Worm (Caenorhabditis elegans) whole organism, young adult: Measurements from ENCODE around the gene F13D12.10.

Source experiments
- B0019.2 ChIP-seq: fragments of 200-800 bp; sonication (Bioruptor generic); conservative IDR thresholded peaks from 2 replicates; pipeline ENCODE4 v1.3.6; 2022; ENCODE audit warnings: missing genetic modification reagents, missing genetic modification characterization, missing compliant biosample characterization
- B0035.1 ChIP-seq: sonication (generic microtip); optimal IDR thresholded peaks from 2 replicates; lab custom pipeline; 2016; ENCODE audit warnings: missing genetic modification characterization, mild to moderate bottlenecking, missing compliant biosample characterization, missing genotype, missing genetic modification reagents
- B0261.1 ChIP-seq: sonication (generic microtip); optimal IDR thresholded peaks from 2 replicates; lab custom pipeline; 2016; ENCODE audit warnings: mild to moderate bottlenecking, missing genetic modification characterization, moderate library complexity, missing compliant biosample characterization
- C06A6.2 ChIP-seq: fragments of 200-800 bp; sonication (Bioruptor generic); conservative IDR thresholded peaks from 2 replicates; pipeline ENCODE4 v1.3.6; 2022; ENCODE audit warnings: missing genetic modification characterization, missing compliant biosample characterization
- C17E4.6 ChIP-seq: fragments of 200-800 bp; sonication (Bioruptor generic); IDR thresholded peaks from 2 replicates; pipeline ENCODE4 v1.3.6; 2022; ENCODE audit warnings: missing genetic modification reagents, missing genetic modification characterization, missing compliant biosample characterization
- F10E7.11 ChIP-seq: sonication (generic microtip); optimal IDR thresholded peaks from 2 replicates; lab custom pipeline; 2017; ENCODE audit warnings: mild to moderate bottlenecking, missing genetic modification characterization, moderate library complexity, missing compliant biosample characterization
- F33H1.4 ChIP-seq: fragments of 200-800 bp; sonication (Bioruptor generic); IDR thresholded peaks from 2 replicates; pipeline ENCODE4 v1.3.6; 2022; ENCODE audit warnings: missing genetic modification reagents, missing genetic modification characterization, missing compliant biosample characterization
- F37B4.10 ChIP-seq: fragments of 200-800 bp; sonication (Bioruptor generic); IDR thresholded peaks from 2 replicates; pipeline ENCODE4 v1.3.6; 2022; ENCODE audit warnings: missing genetic modification characterization, missing compliant biosample characterization
- F39B2.1 ChIP-seq: fragments of 200-800 bp; sonication (Bioruptor generic); IDR thresholded peaks from 2 replicates; pipeline ENCODE4 v1.3.6; 2022; ENCODE audit warnings: missing genetic modification reagents, missing genetic modification characterization, missing compliant biosample characterization
- F49E8.2 ChIP-seq: sonication (generic microtip); optimal IDR thresholded peaks from 3 replicates; lab custom pipeline; 2017; ENCODE audit warnings: missing genetic modification characterization, mild to moderate bottlenecking, missing compliant biosample characterization, antibody characterized with exemption, moderate library complexity; ENCODE audit not compliant: insufficient read depth
- T07F8.4 ChIP-seq: sonication (generic microtip); optimal IDR thresholded peaks from 2 replicates; lab custom pipeline; 2016; ENCODE audit warnings: mild to moderate bottlenecking, missing genetic modification characterization, moderate library complexity, missing compliant biosample characterization
- T26A5.8 ChIP-seq: sonication (generic microtip); optimal IDR thresholded peaks from 2 replicates; lab custom pipeline; 2016; ENCODE audit warnings: missing genetic modification characterization, missing compliant biosample characterization
- Y67H2A.10 ChIP-seq: fragments of 200-800 bp; sonication (Bioruptor generic); conservative IDR thresholded peaks from 2 replicates; pipeline ENCODE4 v1.3.6; 2022; ENCODE audit warnings: missing genetic modification reagents, missing genetic modification characterization, missing compliant biosample characterization
- Y79H2A.3 ChIP-seq: fragments of 200-800 bp; sonication (Bioruptor generic); conservative IDR thresholded peaks from 2 replicates; pipeline ENCODE4 v1.3.6; 2022; ENCODE audit warnings: missing genetic modification reagents, missing genetic modification characterization, missing compliant biosample characterization
- Y95B8A.8 ChIP-seq: fragments of 200-800 bp; sonication (Bioruptor generic); IDR thresholded peaks from 2 replicates; pipeline ENCODE4 v1.3.6; 2022; ENCODE audit warnings: missing genetic modification reagents, missing genetic modification characterization, missing compliant biosample characterization
- atf-7 ChIP-seq: sonication (generic microtip); optimal IDR thresholded peaks from 2 replicates; lab custom pipeline; 2017; ENCODE audit warnings: mild to moderate bottlenecking, missing genetic modification characterization, missing compliant biosample characterization
- athp-1 ChIP-seq: sonication (generic microtip); optimal IDR thresholded peaks from 2 replicates; lab custom pipeline; 2017; ENCODE audit warnings: mild to moderate bottlenecking, missing genetic modification characterization, missing compliant biosample characterization
- attf-5 ChIP-seq: fragments of 200-800 bp; sonication (Bioruptor generic); optimal IDR thresholded peaks from 2 replicates; lab custom pipeline; 2018; ENCODE audit warnings: mild to moderate bottlenecking, missing genetic modification characterization, missing compliant biosample characterization
- bed-1 ChIP-seq: fragments of 200-800 bp; sonication (Bioruptor generic); IDR thresholded peaks from 2 replicates; pipeline ENCODE4 v1.3.6; 2022; ENCODE audit warnings: missing genetic modification reagents, missing genetic modification characterization, missing compliant biosample characterization
- ceh-27 ChIP-seq: fragments of 200-800 bp; sonication (Bioruptor generic); optimal IDR thresholded peaks from 2 replicates; lab custom pipeline; 2018; ENCODE audit warnings: mild to moderate bottlenecking, missing genetic modification characterization, moderate library complexity, missing compliant biosample characterization
- ceh-58 ChIP-seq: fragments of 200-800 bp; sonication (Bioruptor generic); IDR thresholded peaks from 2 replicates; pipeline ENCODE4 v1.3.6; 2022; ENCODE audit warnings: missing genetic modification characterization, missing compliant biosample characterization
- efl-1 ChIP-seq: fragments of 150-350 bp; optimal IDR thresholded peaks from 2 replicates; lab custom pipeline; 2014; ENCODE audit warnings: missing biosample characterization, missing genetic modification reagents, missing genetic modification characterization
- egl-18 ChIP-seq: fragments of 200-800 bp; sonication (Bioruptor generic); IDR thresholded peaks from 2 replicates; pipeline ENCODE4 v1.3.6; 2022; ENCODE audit warnings: missing genetic modification reagents, missing genetic modification characterization, missing compliant biosample characterization
- hlh-12 ChIP-seq: sonication (generic microtip); optimal IDR thresholded peaks from 2 replicates; lab custom pipeline; 2016; ENCODE audit warnings: missing genetic modification characterization, missing compliant biosample characterization
- hmg-1.2 ChIP-seq: fragments of 200-800 bp; sonication (Bioruptor generic); IDR thresholded peaks from 2 replicates; pipeline ENCODE4 v1.3.6; 2022; ENCODE audit warnings: missing genetic modification reagents, missing genetic modification characterization, missing compliant biosample characterization
- lin-26 ChIP-seq: fragments of 200-800 bp; sonication (Bioruptor generic); IDR thresholded peaks from 2 replicates; pipeline ENCODE4 v1.3.6; 2022; ENCODE audit warnings: missing genetic modification reagents, missing genetic modification characterization, missing compliant biosample characterization
- lir-1 ChIP-seq: fragments of 200-800 bp; sonication (Bioruptor generic); conservative IDR thresholded peaks from 2 replicates; pipeline ENCODE4 v1.3.6; 2022; ENCODE audit warnings: missing genetic modification reagents, missing genetic modification characterization, missing compliant biosample characterization
- lsl-1 ChIP-seq: fragments of 200-800 bp; sonication (Bioruptor generic); optimal IDR thresholded peaks from 2 replicates; lab custom pipeline; 2018; ENCODE audit warnings: mild to moderate bottlenecking, missing genetic modification characterization, moderate library complexity, missing compliant biosample characterization
- madf-3 ChIP-seq: fragments of 200-800 bp; sonication (Bioruptor generic); IDR thresholded peaks from 2 replicates; pipeline ENCODE4 v1.3.6; 2022; ENCODE audit warnings: missing genetic modification reagents, missing genetic modification characterization, missing compliant biosample characterization
- madf-6 ChIP-seq: fragments of 200-800 bp; sonication (Bioruptor generic); IDR thresholded peaks from 2 replicates; pipeline ENCODE4 v1.3.6; 2022; ENCODE audit warnings: missing genetic modification reagents, missing genetic modification characterization, missing compliant biosample characterization
- mel-28 ChIP-seq: sonication (generic microtip); optimal IDR thresholded peaks from 2 replicates; lab custom pipeline; 2016; ENCODE audit warnings: borderline replicate concordance, mild to moderate bottlenecking, missing genetic modification characterization, missing compliant biosample characterization
- mes-4 ChIP-seq: sonication (generic microtip); optimal IDR thresholded peaks from 2 replicates; lab custom pipeline; 2016; ENCODE audit warnings: missing genotype, missing genetic modification characterization, missing compliant biosample characterization
- nfya-1 ChIP-seq: sonication (generic microtip); optimal IDR thresholded peaks from 2 replicates; lab custom pipeline; 2017; ENCODE audit warnings: antibody characterized with exemption, missing compliant biosample characterization, missing genetic modification characterization, borderline replicate concordance; ENCODE audit not compliant: insufficient read depth
- nhr-90 ChIP-seq: sonication (generic microtip); optimal IDR thresholded peaks from 2 replicates; lab custom pipeline; 2016; ENCODE audit warnings: missing genotype, mild to moderate bottlenecking, missing genetic modification characterization, missing compliant biosample characterization
- pha-4 ChIP-seq: fragments of 150-350 bp; sonication (generic microtip); optimal IDR thresholded peaks from 2 replicates; lab custom pipeline; 2014; ENCODE audit warnings: missing biosample characterization, missing genetic modification reagents, missing genetic modification characterization
- rec-8 ChIP-seq, 2 experiments: sonication (generic microtip); optimal IDR thresholded peaks; 2 replicates each; lab custom pipeline; 2016; ENCODE audit warnings: mild to moderate bottlenecking in 2 of 2, missing genetic modification characterization in 2 of 2, missing genetic modification reagents in 2 of 2, missing genotype in 2 of 2, missing biosample characterization in 1 of 2, missing compliant biosample characterization in 1 of 2, moderate library complexity in 1 of 2
- rpc-1 ChIP-seq, 2 experiments: fragments of 150-350 bp in 1 of 2; sonication (generic microtip) in 1 of 2; optimal IDR thresholded peaks; 2 replicates each; lab custom pipeline; 2014 to 2018; ENCODE audit warnings: missing biosample characterization in 1 of 2, missing genetic modification characterization in 1 of 2, missing genetic modification reagents in 1 of 2, missing genotype in 1 of 2
- sdz-38 ChIP-seq: sonication (generic microtip); optimal IDR thresholded peaks from 2 replicates; lab custom pipeline; 2016; ENCODE audit warnings: missing genotype, missing genetic modification characterization, missing compliant biosample characterization
- snpc-1.1 ChIP-seq: sonication (generic microtip); optimal IDR thresholded peaks from 2 replicates; lab custom pipeline; 2017; ENCODE audit warnings: missing genetic modification characterization, mild to moderate bottlenecking, missing compliant biosample characterization, antibody characterized with exemption, moderate library complexity, missing genotype, missing genetic modification reagents; ENCODE audit not compliant: insufficient read depth
- snpc-4 ChIP-seq, 5 experiments: fragments of 150-350 bp in 1 of 5; sonication (generic microtip) in 4 of 5; optimal IDR thresholded peaks; 2 replicates each; lab custom pipeline; 2014 to 2018; ENCODE audit warnings: missing genetic modification characterization in 5 of 5, missing biosample characterization in 3 of 5, antibody characterized with exemption in 2 of 5, mild to moderate bottlenecking in 2 of 5, missing compliant biosample characterization in 2 of 5, missing genotype in 2 of 5, moderate library complexity in 2 of 5, missing genetic modification reagents in 1 of 5
- tbx-9 ChIP-seq: sonication (generic microtip); optimal IDR thresholded peaks from 2 replicates; lab custom pipeline; 2016; ENCODE audit warnings: borderline replicate concordance, missing genetic modification characterization, inconsistent platforms, missing compliant biosample characterization
- unc-130 ChIP-seq: sonication (generic microtip); optimal IDR thresholded peaks from 2 replicates; lab custom pipeline; 2016; ENCODE audit warnings: missing genetic modification reagents, missing genetic modification characterization, missing compliant biosample characterization
- unc-62 ChIP-seq: fragments of 150-350 bp; optimal IDR thresholded peaks from 2 replicates; lab custom pipeline; 2014; ENCODE audit warnings: missing biosample characterization, missing genetic modification reagents, missing genetic modification characterization
- zfh-2 ChIP-seq: fragments of 200-800 bp; sonication (Bioruptor generic); conservative IDR thresholded peaks from 2 replicates; pipeline ENCODE4 v1.3.6; 2022; ENCODE audit warnings: missing genetic modification reagents, missing genetic modification characterization, missing compliant biosample characterization
- zim-3 ChIP-seq: sonication (generic microtip); optimal IDR thresholded peaks from 2 replicates; lab custom pipeline; 2017; ENCODE audit warnings: mild to moderate bottlenecking, missing genetic modification characterization, moderate library complexity, missing compliant biosample characterization
- ztf-26 ChIP-seq: sonication (generic microtip); optimal IDR thresholded peaks from 2 replicates; lab custom pipeline; 2017; ENCODE audit warnings: missing genetic modification characterization, missing compliant biosample characterization

F13D12.10 gene

DNA sequence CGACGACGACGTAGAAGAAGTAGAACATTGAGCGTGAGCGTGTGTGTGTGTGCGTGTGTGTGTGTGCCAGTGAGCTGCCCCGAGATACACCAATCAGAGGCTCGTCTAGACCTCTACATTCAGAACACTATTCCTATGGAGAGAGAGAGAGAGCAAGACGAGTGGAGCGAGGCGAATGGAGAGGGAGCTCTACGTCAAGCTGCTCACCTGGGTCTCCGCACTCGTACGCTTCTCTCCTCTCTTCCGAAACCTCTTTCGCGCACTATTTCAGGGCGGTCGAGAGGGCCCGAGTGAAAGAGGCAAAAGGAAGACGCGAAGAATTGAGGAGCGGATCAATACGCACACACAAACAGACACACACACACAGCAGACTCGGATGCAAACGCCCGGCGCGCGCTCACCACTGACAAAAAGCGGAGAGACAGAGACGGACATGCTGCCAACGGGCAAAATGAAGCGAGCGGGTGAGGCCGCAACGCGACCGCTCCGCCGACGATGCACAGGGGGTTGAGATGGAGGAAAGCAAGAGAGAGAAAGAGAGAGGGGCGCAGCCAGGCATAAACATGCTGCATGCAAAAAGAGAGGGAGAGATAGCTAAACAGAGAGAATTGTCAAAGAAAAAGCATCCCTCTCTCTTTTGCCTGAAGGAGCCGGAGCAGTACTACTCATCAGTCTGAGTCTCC, 36.0 kb downstream of the F13D12.10 start (continued):
- TF ChIP-seq snpc-4 (GFP tag; optimal IDR thresholded peaks at IDR 0.05; lab: Kevin White, UChicago) (no peak), snpc-4 (tag; optimal IDR thresholded peaks at IDR 0.05; lab: Kevin White, UChicago) (peak in 3 of 4 experiments; percentile 51 to 74 (median 59)), zim-3 (tag; lab: Kevin White, UChicago) (no peak), snpc-1.1 (no peak), B0261.1 (tag; lab: Kevin White, UChicago) (no peak), T07F8.4 (tag; lab: Kevin White, UChicago) (peak; percentile 41), F49E8.2 (no peak), ceh-27 (GFP tag; lab: Kevin White, UChicago) (peak; percentile 76), F37B4.10 (GFP tag; lab: Robert Waterston, UW) (no peak), nhr-90 (peak; percentile 63), sdz-38 (no peak), nfya-1 (no peak), F10E7.11 (tag; lab: Kevin White, UChicago) (peak; percentile 51), ztf-26 (tag; lab: Kevin White, UChicago) (peak; percentile 2), unc-62 (GFP tag; lab: Kevin White, UChicago) (no peak), ceh-58 (GFP tag; lab: Robert Waterston, UW) (no peak), attf-5 (GFP tag; lab: Kevin White, UChicago) (peak; percentile 89), athp-1 (peak; percentile 53), C06A6.2 (GFP tag; lab: Robert Waterston, UW) (peak; percentile 55; the same call in 1 of the 2 replicates), pha-4 (tag; lab: Kevin White, UChicago) (no peak), hlh-12 (no peak), lin-26 (GFP tag; lab: Robert Waterston, UW) (0 out of 2 replicates have a peak, but pooled peaks have one; percentile 61), F33H1.4 (GFP tag; lab: Robert Waterston, UW) (no peak), lsl-1 (GFP tag; lab: Kevin White, UChicago) (no peak), F39B2.1 (GFP tag; lab: Robert Waterston, UW) (no peak), bed-1 (GFP tag; lab: Robert Waterston, UW) (no peak), unc-130 (GFP tag; lab: Kevin White, UChicago) (no peak), efl-1 (peak; percentile 17), madf-3 (GFP tag; lab: Robert Waterston, UW) (0 out of 2 replicates have a peak, but pooled peaks have one; percentile 63), B0035.1 (peak; percentile 38), egl-18 (GFP tag; lab: Robert Waterston, UW) (no peak), madf-6 (no peak), lir-1 (GFP tag; lab: Robert Waterston, UW) (peak; percentile 66), hmg-1.2 (GFP tag; lab: Robert Waterston, UW) (peak; percentile 85), rpc-1 (optimal IDR thresholded peaks at IDR 0.05; lab: Kevin White, UChicago) (no peak), rpc-1 (tag; optimal IDR thresholded peaks at IDR 0.05; lab: Kevin White, UChicago) (no peak), tbx-9 (tag; lab: Kevin White, UChicago) (no peak), atf-7 (tag; lab: Kevin White, UChicago) (peak; percentile 75), rec-8 (tag; optimal IDR thresholded peaks at IDR 0.05; lab: Kevin White, UChicago) (no peak), Y79H2A.3 (GFP tag; lab: Robert Waterston, UW) (no peak), Y95B8A.8 (GFP tag; lab: Robert Waterston, UW) (no peak), T26A5.8 (tag; lab: Kevin White, UChicago) (no peak), C17E4.6 (no peak), B0019.2 (GFP tag; lab: Robert Waterston, UW) (no peak), Y67H2A.10 (no peak), mes-4 (tag; lab: Kevin White, UChicago) (no peak), mel-28 (tag; lab: Kevin White, UChicago) (no peak), zfh-2 (GFP tag; lab: Robert Waterston, UW) (peak; percentile 99)
